Fruit fly (Drosophila melanogaster) ovary, adult (tissue): ENCODE measurements around the gene CG8112.

Source experiments
- CG17801 ChIP-seq: fragments of 200-800 bp; optimal IDR thresholded peaks from 2 replicates; lab custom pipeline; 2019; ENCODE audit warnings: missing biosample characterization, mild to moderate bottlenecking, missing genetic modification characterization, moderate library complexity; ENCODE audit not compliant: partially characterized antibody

Gene CG8112

dm6 chr3R:8683280-8683679 lies 29.5 kb upstream of the CG8112 start:
- no peak for TF ChIP-seq CG17801

dm6 chr3R:8684328-8685177 lies 28.2 kb upstream of the CG8112 start, which contains the start of gene CG44227:
Gene CG44227, minus strand, starts transcription at chr3R:8685176.
- no peak for TF ChIP-seq CG17801

DNA sequence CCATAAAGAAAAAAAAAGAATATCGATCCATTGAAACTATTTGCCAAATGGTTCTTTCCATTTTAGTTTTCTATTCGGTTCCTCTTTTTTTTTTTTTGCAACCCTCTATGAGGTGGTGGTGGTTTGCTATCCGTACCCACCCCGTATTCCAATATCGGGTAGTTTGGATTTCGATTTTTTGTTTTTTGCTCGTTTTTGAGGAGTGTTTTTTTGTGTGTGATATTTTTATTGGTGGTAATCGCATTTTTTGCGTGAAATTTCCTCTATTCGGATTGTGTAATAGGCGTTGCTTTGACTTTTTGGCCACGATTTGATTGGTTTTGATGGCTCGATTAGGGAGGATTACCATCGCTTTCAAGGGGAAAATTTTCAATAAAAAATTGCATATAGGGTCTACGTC lies 26.3 kb upstream of the CG8112 start:
- TF ChIP-seq CG17801: no peak

dm6 chr3R:8694110-8694826 lies 18.5 kb upstream of the CG8112 start:
- TF ChIP-seq CG17801: no peak

DNA sequence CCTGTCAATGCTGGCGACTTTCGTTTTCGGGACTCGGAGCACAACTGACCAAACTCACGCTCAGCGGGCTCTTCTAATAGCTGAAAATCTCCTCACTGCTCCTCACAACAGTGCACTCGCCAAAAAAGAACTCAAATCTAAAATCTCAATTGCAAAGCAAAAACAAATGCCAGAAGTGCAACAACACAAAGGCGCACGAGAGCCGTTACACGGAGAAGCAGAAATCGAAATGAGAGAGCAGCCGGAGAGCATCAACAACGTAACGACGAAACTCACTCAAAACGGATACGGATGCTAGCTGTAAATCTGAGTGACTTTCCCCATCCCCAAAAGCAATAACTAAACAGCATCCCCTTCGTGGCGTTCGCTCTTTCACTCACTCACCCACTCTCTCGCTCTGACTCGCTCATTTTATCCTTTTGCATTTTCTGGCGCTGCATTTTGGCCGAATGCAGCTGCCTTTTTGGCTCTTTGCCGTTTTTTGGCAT lies 14.9 kb upstream of the CG8112 start, which contains the start of gene hb:
Gene hb, minus strand, starts transcription at position 51 of the 488 bp plus-strand sequence.
- TF ChIP-seq CG17801: no peak

DNA sequence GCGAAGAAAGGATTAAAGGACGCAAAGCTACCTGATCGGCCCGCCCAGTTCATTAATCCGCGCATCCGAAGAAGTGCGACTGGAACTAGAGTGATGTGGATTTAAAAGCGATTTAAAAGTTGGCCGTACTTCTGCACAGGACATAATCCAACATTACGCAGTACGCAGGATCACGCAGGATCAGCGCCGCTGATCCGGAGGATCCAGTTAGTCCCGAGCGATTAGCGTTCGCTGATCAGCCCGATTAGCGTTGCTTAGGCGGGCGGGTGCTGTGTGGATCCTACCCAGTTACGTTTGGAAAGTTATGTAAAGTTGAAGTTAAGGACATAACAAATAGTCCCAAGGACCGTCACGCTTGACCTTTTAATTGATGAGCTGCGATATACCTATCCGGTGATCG lies 13.5 kb upstream of the CG8112 start:
- no peak for TF ChIP-seq CG17801

dm6 chr3R:8700660-8701059 lies 12.1 kb upstream of the CG8112 start:
- no peak for TF ChIP-seq CG17801

- TF ChIP-seq CG17801: no peak
Observed at dm6 chr3R:8701197-8701596, 11.5 kb upstream of the CG8112 start.

DNA sequence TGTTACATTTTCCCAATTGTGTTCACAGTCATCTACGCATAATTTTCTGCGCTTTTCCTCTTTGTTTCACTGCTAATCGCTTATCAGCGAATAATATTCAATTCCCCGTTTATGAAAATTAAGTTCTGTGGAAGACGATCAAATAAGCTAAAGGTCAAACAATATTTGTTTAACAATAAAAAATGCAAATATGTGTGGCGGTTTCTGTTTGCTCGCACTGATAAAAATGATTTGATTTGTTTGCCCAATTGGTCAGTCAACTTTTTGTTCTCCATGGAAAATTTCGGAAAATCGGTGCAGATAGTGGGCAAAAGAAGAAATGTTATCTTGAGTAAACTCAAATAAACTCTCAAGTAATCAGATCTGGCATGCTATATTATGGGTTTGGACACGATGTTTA lies 8.1 kb upstream of the CG8112 start:
- TF ChIP-seq CG17801: no peak

DNA sequence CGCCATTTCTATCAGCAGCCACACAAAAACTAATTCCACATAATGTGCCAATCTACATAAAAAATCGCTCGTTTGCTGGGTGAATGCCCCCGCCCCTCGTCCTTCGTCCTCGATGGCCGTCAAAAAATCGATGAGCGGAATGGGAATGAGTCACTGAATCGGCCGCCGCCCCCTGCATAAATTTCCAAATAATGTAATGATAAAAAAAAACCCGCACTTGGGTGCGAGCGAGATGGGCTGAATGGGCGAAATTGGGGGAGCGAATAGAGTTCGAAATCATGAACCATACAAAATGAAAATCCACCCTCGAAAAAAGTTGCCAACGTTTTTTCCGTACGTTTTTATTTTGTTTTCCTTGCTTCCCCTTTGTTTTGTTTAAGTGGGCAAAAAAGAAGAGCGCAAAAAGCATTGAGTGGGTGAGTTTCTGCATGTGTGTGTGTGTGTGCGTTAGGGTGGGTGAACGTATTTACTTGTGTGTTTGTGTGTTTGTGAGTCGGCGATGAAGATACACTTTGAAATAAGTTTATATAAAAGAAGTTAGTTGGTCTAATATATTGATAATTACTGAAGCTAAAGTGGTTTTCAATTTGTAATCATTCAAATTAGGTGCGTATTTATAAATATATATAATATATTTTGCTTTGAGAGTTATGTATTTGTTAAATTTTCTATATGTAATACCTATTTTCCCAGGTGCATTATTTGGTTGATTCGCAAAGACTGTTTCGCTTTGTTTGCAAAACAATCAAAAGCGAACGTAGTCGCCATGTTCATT lies 7.2 kb upstream of the CG8112 start:
- no peak for TF ChIP-seq CG17801

DNA sequence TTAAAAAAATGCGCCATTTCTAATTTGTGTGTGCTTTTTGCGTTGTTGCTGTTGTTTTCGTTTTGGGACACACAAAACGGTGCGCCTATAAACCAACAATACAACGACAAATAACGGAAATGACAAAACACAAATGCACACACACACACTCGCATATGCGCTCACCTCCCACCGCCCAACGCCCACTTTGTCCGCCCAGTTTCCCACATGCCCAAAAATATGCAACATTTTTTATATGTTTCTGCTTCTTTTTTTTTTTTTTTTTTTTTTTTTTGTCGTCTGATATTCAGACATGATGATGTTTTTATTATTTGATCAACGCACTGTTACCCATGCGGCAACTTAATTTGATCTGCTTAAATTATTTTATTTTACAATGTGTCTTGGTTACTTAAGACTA lies 5.6 kb upstream of the CG8112 start:
- no peak for TF ChIP-seq CG17801

DNA sequence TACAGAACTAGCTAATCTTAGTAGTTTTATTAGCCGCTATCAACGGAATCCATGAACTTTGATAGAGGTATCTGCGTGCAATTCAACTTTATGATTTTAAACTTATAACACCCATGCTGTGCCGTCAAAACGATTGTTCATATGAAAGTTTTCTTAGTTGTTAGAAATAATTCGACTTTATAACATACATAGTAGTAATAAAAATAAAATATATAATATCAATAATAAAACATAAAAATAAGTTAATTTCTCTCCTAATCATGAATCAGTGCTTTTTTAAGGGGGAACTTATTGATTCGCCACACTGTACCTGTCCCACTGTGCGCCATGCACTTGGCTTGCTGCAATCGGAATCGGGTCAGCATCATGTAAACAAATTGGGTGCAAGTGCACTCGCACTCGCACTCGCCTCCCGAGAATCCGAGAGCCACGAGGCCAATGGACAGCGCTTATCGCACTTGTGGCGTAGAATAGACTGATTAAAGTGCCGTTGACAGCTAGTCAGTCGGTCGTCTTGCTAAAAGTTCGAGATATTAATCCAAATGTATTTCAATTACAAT lies 763 bp upstream of the CG8112 start:
- TF ChIP-seq CG17801: no peak

dm6 chr3R:8715371-8715770 lies 2.6 kb downstream of the CG8112 start:
- no peak for TF ChIP-seq CG17801

- peak; percentile 2 for TF ChIP-seq CG17801
Observed at dm6 chr3R:8715851-8716550, 3.3 kb downstream of the CG8112 start, which contains the start of gene TMEM216. Gene TMEM216, plus strand, starts transcription at chr3R:8716243.

DNA sequence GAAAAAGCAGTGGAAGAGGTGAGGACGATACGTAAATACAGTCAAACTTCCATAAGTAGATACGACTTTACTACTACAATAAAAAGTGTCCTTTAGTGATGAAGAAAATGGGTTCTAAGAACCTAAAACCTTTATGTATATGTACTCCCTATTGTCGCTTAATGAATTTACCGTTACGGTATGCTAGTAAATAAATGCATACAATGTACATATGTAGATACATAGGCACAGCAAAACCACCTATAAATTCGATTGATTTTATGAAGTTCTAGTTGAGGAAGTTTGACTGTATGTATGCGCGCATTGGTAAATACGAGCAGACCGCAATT lies 3.8 kb downstream of the CG8112 start:
- no peak for TF ChIP-seq CG17801

DNA sequence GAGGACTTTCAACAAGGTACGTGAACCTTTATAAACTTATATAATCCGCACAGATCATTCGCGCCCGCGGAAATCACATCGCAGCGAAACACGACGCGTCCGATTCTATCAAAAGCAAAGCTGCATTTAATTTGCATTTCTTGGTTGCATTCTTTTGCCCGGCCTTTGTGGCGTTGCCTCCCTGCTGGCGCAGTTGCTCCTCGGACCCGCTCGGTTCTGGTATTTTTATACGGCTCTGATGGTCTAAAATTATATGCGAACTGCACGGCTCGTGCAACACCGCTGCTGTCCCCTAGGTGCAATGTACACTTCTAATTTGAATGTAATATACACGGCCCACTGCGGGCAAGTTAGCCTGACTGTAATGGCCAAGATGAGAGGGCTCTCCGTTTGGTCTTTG lies 5.6 kb downstream of the CG8112 start, which contains the start of gene Cks85A:
Gene Cks85A, minus strand, starts transcription at position 101 of the 400 bp plus-strand sequence.
- no peak for TF ChIP-seq CG17801
